Fruit fly (Drosophila melanogaster) whole organism, embryonic: ENCODE measurements around the gene Sf3b3.

Experiments
- Awh ChIP-seq: fragments of 200-800 bp; sonication (Bioruptor generic); IDR thresholded peaks from 2 replicates; pipeline ENCODE4, ENCODE4 v1.3.6; 2022; ENCODE audit warnings: missing biosample characterization, missing genetic modification characterization
- CG10209 ChIP-seq: fragments of 200-800 bp; sonication (Bioruptor generic); optimal IDR thresholded peaks from 3 replicates; lab custom pipeline; 2017; ENCODE audit warnings: missing biosample characterization, mild to moderate bottlenecking, missing genetic modification characterization, missing genetic modification reagents
- CG10654 ChIP-seq: fragments of 200-800 bp; sonication (Bioruptor generic); optimal IDR thresholded peaks from 2 replicates; lab custom pipeline; 2016; ENCODE audit warnings: missing biosample characterization, missing genetic modification characterization
- CG12769 ChIP-seq: fragments of 200-800 bp; sonication (Bioruptor generic); optimal IDR thresholded peaks from 2 replicates; lab custom pipeline; 2019; ENCODE audit warnings: missing biosample characterization, mild to moderate bottlenecking, missing genetic modification characterization, moderate library complexity
- CG13424 ChIP-seq: fragments of 200-800 bp; sonication (Bioruptor generic); optimal IDR thresholded peaks from 2 replicates; lab custom pipeline; 2019; ENCODE audit warnings: missing biosample characterization, mild to moderate bottlenecking, missing genetic modification characterization, moderate library complexity
- CG17328 ChIP-seq: fragments of 200-800 bp; sonication (Bioruptor generic); IDR thresholded peaks from 2 replicates; pipeline ENCODE4 v1.3.6; 2022; ENCODE audit warnings: missing biosample characterization, missing genetic modification characterization
- CG17612 ChIP-seq: fragments of 200-800 bp; sonication (Bioruptor generic); IDR thresholded peaks from 2 replicates; pipeline ENCODE4 v1.3.6; 2022; ENCODE audit warnings: missing biosample characterization, missing genetic modification characterization
- CG17829 ChIP-seq: fragments of 200-800 bp; optimal IDR thresholded peaks from 2 replicates; lab custom pipeline; 2019; ENCODE audit warnings: missing biosample characterization, mild to moderate bottlenecking, missing genetic modification characterization, moderate library complexity
- CG31441 ChIP-seq: fragments of 200-800 bp; sonication (Bioruptor generic); IDR thresholded peaks from 2 replicates; pipeline ENCODE4 v1.3.6; 2022; ENCODE audit warnings: missing biosample characterization, missing genetic modification characterization
- CG33557 ChIP-seq: fragments of 200-800 bp; sonication (Bioruptor generic); optimal IDR thresholded peaks from 2 replicates; lab custom pipeline; 2019; ENCODE audit warnings: missing biosample characterization, mild to moderate bottlenecking, missing genetic modification characterization, moderate library complexity
- CG34422 ChIP-seq: fragments of 200-800 bp; sonication (Bioruptor generic); IDR thresholded peaks from 3 replicates; pipeline ENCODE4 v1.3.6; 2022; ENCODE audit warnings: missing biosample characterization, missing genetic modification characterization
- CG3847 ChIP-seq: fragments of 200-800 bp; sonication (Bioruptor generic); IDR thresholded peaks from 2 replicates; pipeline ENCODE4 v1.3.6; 2022; ENCODE audit warnings: missing biosample characterization, missing genetic modification characterization
- CG4854 ChIP-seq: fragments of 200-800 bp; sonication (Bioruptor generic); optimal IDR thresholded peaks from 2 replicates; lab custom pipeline; 2016; ENCODE audit warnings: missing biosample characterization, missing genetic modification characterization, inconsistent platforms
- CG6254 ChIP-seq: fragments of 200-800 bp; sonication (Bioruptor generic); optimal IDR thresholded peaks from 3 replicates; lab custom pipeline; 2017; ENCODE audit warnings: mild to moderate bottlenecking, missing biosample characterization, missing genetic modification reagents, missing genetic modification characterization
- CG7839 ChIP-seq: fragments of 200-800 bp; sonication (Bioruptor generic); optimal IDR thresholded peaks from 3 replicates; lab custom pipeline; 2018; ENCODE audit warnings: missing biosample characterization, mild to moderate bottlenecking, missing genetic modification characterization, moderate library complexity
- CG8924 ChIP-seq: fragments of 200-800 bp; optimal IDR thresholded peaks from 3 replicates; lab custom pipeline; 2019; ENCODE audit warnings: missing biosample characterization, mild to moderate bottlenecking, missing genetic modification characterization, moderate library complexity
- Doc3 ChIP-seq: fragments of 200-800 bp; sonication (Bioruptor generic); IDR thresholded peaks from 3 replicates; pipeline ENCODE4 v1.3.6; 2022; ENCODE audit warnings: missing biosample characterization, missing genetic modification characterization; ENCODE audit not compliant: partially characterized antibody
- E2f1 ChIP-seq: fragments of 200-800 bp; sonication (Bioruptor generic); IDR thresholded peaks from 2 replicates; pipeline ENCODE4 v1.3.6; 2022; ENCODE audit warnings: missing biosample characterization, missing genetic modification characterization
- Fer2 ChIP-seq: fragments of 200-800 bp; sonication (Bioruptor generic); optimal IDR thresholded peaks from 2 replicates; lab custom pipeline; 2018; ENCODE audit warnings: missing biosample characterization, mild to moderate bottlenecking, missing genetic modification characterization, moderate library complexity
- Med ChIP-seq: fragments of 200-800 bp; sonication (Bioruptor generic); peaks from one replicate; lab custom pipeline; 2016; ENCODE audit warnings: missing biosample characterization, missing genetic modification characterization, mild to moderate bottlenecking, inconsistent platforms, moderate library complexity
- Mrtf ChIP-seq: fragments of 200-800 bp; sonication (Bioruptor generic); IDR thresholded peaks from 3 replicates; pipeline ENCODE4 v1.3.6; 2022; ENCODE audit warnings: missing biosample characterization, missing genetic modification characterization
- Ssrp ChIP-seq: fragments of 200-800 bp; sonication (Bioruptor generic); optimal IDR thresholded peaks from 2 replicates; lab custom pipeline; 2018; ENCODE audit warnings: missing biosample characterization, mild to moderate bottlenecking, missing genetic modification characterization, moderate library complexity
- Usf ChIP-seq: fragments of 200-800 bp; sonication (Bioruptor generic); optimal IDR thresholded peaks from 2 replicates; lab custom pipeline; 2017; ENCODE audit warnings: missing genotype, missing biosample characterization, missing genetic modification characterization
- ap ChIP-seq: fragments of 200-800 bp; sonication (Bioruptor generic); IDR thresholded peaks from 2 replicates; pipeline ENCODE4 v1.3.6; 2022; ENCODE audit warnings: missing biosample characterization, missing genetic modification characterization
- ase ChIP-seq: fragments of 200-800 bp; sonication (Bioruptor generic); IDR thresholded peaks from 3 replicates; pipeline ENCODE4 v1.3.6; 2022; ENCODE audit warnings: missing biosample characterization, missing genetic modification characterization
- bcd ChIP-seq: fragments of 200-800 bp; sonication (Bioruptor generic); optimal IDR thresholded peaks from 2 replicates; lab custom pipeline; 2017; ENCODE audit warnings: missing biosample characterization, mild to moderate bottlenecking, missing genetic modification characterization
- chinmo ChIP-seq: fragments of 200-800 bp; sonication (Bioruptor generic); IDR thresholded peaks from 4 replicates; pipeline ENCODE4 v1.3.6; 2022; ENCODE audit warnings: missing biosample characterization, missing genetic modification characterization; ENCODE audit not compliant: partially characterized antibody
- ci ChIP-seq: fragments of 200-800 bp; sonication (Bioruptor generic); IDR thresholded peaks from 3 replicates; pipeline ENCODE4 v1.3.6; 2022; ENCODE audit warnings: missing biosample characterization, missing genetic modification characterization
- crc ChIP-seq: fragments of 200-800 bp; sonication (Bioruptor generic); optimal IDR thresholded peaks from 2 replicates; lab custom pipeline; 2016; ENCODE audit warnings: missing biosample characterization, missing genetic modification characterization
- dmrt99B ChIP-seq: fragments of 200-800 bp; sonication (Bioruptor generic); optimal IDR thresholded peaks from 2 replicates; lab custom pipeline; 2018; ENCODE audit warnings: missing biosample characterization, mild to moderate bottlenecking, missing genetic modification characterization, moderate library complexity
- emc ChIP-seq: fragments of 200-800 bp; sonication (Bioruptor generic); optimal IDR thresholded peaks from 2 replicates; lab custom pipeline; 2016; ENCODE audit warnings: missing biosample characterization, missing genetic modification characterization
- fd96Cb ChIP-seq: fragments of 200-800 bp; sonication (Bioruptor generic); optimal IDR thresholded peaks from 2 replicates; lab custom pipeline; 2018; ENCODE audit warnings: missing biosample characterization, mild to moderate bottlenecking, missing genetic modification characterization, moderate library complexity
- grau ChIP-seq: fragments of 200-800 bp; optimal IDR thresholded peaks from 3 replicates; lab custom pipeline; 2019; ENCODE audit warnings: missing biosample characterization, mild to moderate bottlenecking, missing genetic modification characterization, moderate library complexity
- lab ChIP-seq: fragments of 200-800 bp; sonication (Bioruptor generic); optimal IDR thresholded peaks from 3 replicates; lab custom pipeline; 2017; ENCODE audit warnings: missing biosample characterization, missing genetic modification characterization, mild to moderate bottlenecking, moderate library complexity, missing genetic modification reagents
- lilli ChIP-seq: fragments of 200-800 bp; sonication (Bioruptor generic); optimal IDR thresholded peaks from 3 replicates; lab custom pipeline; 2016; ENCODE audit warnings: missing biosample characterization, missing genetic modification characterization
- mam ChIP-seq: fragments of 200-800 bp; sonication (Bioruptor generic); optimal IDR thresholded peaks from 3 replicates; lab custom pipeline; 2016; ENCODE audit warnings: missing biosample characterization, missing genetic modification characterization
- otp ChIP-seq: fragments of 200-800 bp; sonication (Bioruptor generic); IDR thresholded peaks from 3 replicates; pipeline ENCODE4, ENCODE4 v1.3.6; 2022; ENCODE audit warnings: missing biosample characterization, missing genetic modification characterization
- pan ChIP-seq, 4 experiments: fragments of >200 bp in 3 of 4; fragments of 200-800 bp in 1 of 4; sonication (Bioruptor generic) in 1 of 4; optimal IDR thresholded peaks in 3 of 4; IDR thresholded peaks in 1 of 4; 2 replicates each; pipeline versions ENCODE4 v1.3.6 to Lab custom; 2017 to 2022; ENCODE audit warnings: missing biosample characterization in 2 of 4, missing genetic modification characterization in 2 of 4, mixed read lengths in 1 of 4
- pho ChIP-seq: fragments of 200-800 bp; sonication (Bioruptor generic); optimal IDR thresholded peaks from 2 replicates; lab custom pipeline; 2016; ENCODE audit warnings: missing biosample characterization, missing genetic modification characterization
- pnt ChIP-seq: fragments of 200-800 bp; sonication (Bioruptor generic); optimal IDR thresholded peaks from 3 replicates; lab custom pipeline; 2016; ENCODE audit warnings: missing biosample characterization, missing genetic modification characterization
- pros ChIP-seq: fragments of 200-800 bp; sonication (Bioruptor generic); optimal IDR thresholded peaks from 3 replicates; lab custom pipeline; 2019; ENCODE audit warnings: missing biosample characterization, mild to moderate bottlenecking, missing genetic modification characterization, moderate library complexity
- pzg ChIP-seq: fragments of 200-800 bp; sonication (Bioruptor generic); optimal IDR thresholded peaks from 3 replicates; lab custom pipeline; 2018; ENCODE audit warnings: missing biosample characterization, mild to moderate bottlenecking, missing genetic modification characterization, moderate library complexity
- ro ChIP-seq: fragments of 200-800 bp; sonication (Bioruptor generic); IDR thresholded peaks from 2 replicates; pipeline ENCODE4 v1.3.6; 2022; ENCODE audit warnings: missing biosample characterization, missing genetic modification characterization
- sens-2 ChIP-seq: fragments of 200-800 bp; sonication (Bioruptor generic); IDR thresholded peaks from 2 replicates; pipeline ENCODE4 v1.3.6; 2022; ENCODE audit warnings: missing biosample characterization, missing genetic modification characterization
- seq ChIP-seq: fragments of 200-800 bp; sonication (Bioruptor generic); IDR thresholded peaks from 2 replicates; pipeline ENCODE4 v1.3.6; 2022; ENCODE audit warnings: missing biosample characterization, missing genetic modification characterization
- slbo ChIP-seq: fragments of 200-800 bp; sonication (Bioruptor generic); IDR thresholded peaks from 2 replicates; pipeline ENCODE4 v1.3.6; 2022; ENCODE audit warnings: missing biosample characterization, missing genetic modification characterization
- sna ChIP-seq: fragments of 200-800 bp; sonication (Bioruptor generic); IDR thresholded peaks from 2 replicates; pipeline ENCODE4 v1.3.6; 2022; ENCODE audit warnings: missing biosample characterization, missing genetic modification characterization; ENCODE audit not compliant: partially characterized antibody
- toy ChIP-seq: fragments of 200-800 bp; sonication (Bioruptor generic); IDR thresholded peaks from 2 replicates; pipeline ENCODE4 v1.3.6; 2022; ENCODE audit warnings: missing biosample characterization, missing genetic modification characterization
- trh ChIP-seq: fragments of 200-800 bp; sonication (Bioruptor generic); optimal IDR thresholded peaks from 2 replicates; lab custom pipeline; 2016; ENCODE audit warnings: missing biosample characterization, missing genetic modification characterization
- tx ChIP-seq: fragments of 200-800 bp; sonication (Bioruptor generic); optimal IDR thresholded peaks from 2 replicates; lab custom pipeline; 2016; ENCODE audit warnings: missing biosample characterization, missing genetic modification characterization
- vvl ChIP-seq: fragments of 200-800 bp; sonication (Bioruptor generic); IDR thresholded peaks from 2 replicates; pipeline ENCODE4 v1.3.6; 2022; ENCODE audit warnings: missing biosample characterization, missing genetic modification characterization

Gene Sf3b3

dm6 chr3L:778977-779376 lies 54.2 kb downstream of the Sf3b3 start (continued):
- TF ChIP-seq ci (GFP tag; lab: Robert Waterston, UW) (peak; percentile 67; the same call in 1 of the 3 replicates), CG12769 (tag; lab: Kevin White, UChicago) (peak; percentile 52), lilli (peak; percentile 41), pnt (no peak), CG7839 (no peak), CG17612 (GFP tag; lab: Robert Waterston, UW) (no peak), lab (GFP tag; lab: Kevin White, UChicago) (peak; percentile 36), mam (GFP tag; lab: Kevin White, UChicago) (peak; percentile 9), seq (GFP tag; lab: Robert Waterston, UW) (no peak), CG34422 (GFP tag; lab: Robert Waterston, UW) (peak; percentile 13; the same call in 1 of the 3 replicates), vvl (GFP tag; lab: Robert Waterston, UW) (peak; percentile 29; the same call in 1 of the 2 replicates), tx (GFP tag; lab: Kevin White, UChicago) (no peak), CG4854 (GFP tag; lab: Kevin White, UChicago) (no peak), fd96Cb (tag; lab: Kevin White, UChicago) (no peak), ro (GFP tag; lab: Robert Waterston, UW) (no peak), CG3847 (GFP tag; lab: Robert Waterston, UW) (no peak), pho (GFP tag; lab: Kevin White, UChicago) (no peak), CG17328 (GFP tag; lab: Robert Waterston, UW) (0 out of 2 replicates have a peak, but pooled peaks have one; percentile 36), pzg (GFP tag; lab: Kevin White, UChicago) (no peak), pros (GFP tag; lab: Kevin White, UChicago) (no peak), slbo (GFP tag; lab: Robert Waterston, UW) (peak; percentile 48), CG17829 (no peak), sna (no peak), Awh (GFP tag; lab: Robert Waterston, UW) (peak; percentile 45; the same call in 1 of the 2 replicates), Usf (no peak), sens-2 (GFP tag; lab: Robert Waterston, UW) (no peak), pan (optimal IDR thresholded peaks at IDR 0.05; lab: Kevin White, UChicago) (no peak), pan (GFP tag; optimal IDR thresholded peaks at IDR 0.05 in 1 of 2, IDR thresholded peaks at IDR 0.05 in 1 of 2) (peak in 1 of 2 experiments; percentile 39), CG8924 (tag; lab: Kevin White, UChicago) (no peak), otp (GFP tag; lab: Robert Waterston, UW) (no peak), Doc3 (GFP tag; lab: Robert Waterston, UW) (no peak), emc (no peak), dmrt99B (tag; lab: Kevin White, UChicago) (peak; percentile 4), CG10654 (GFP tag; lab: Kevin White, UChicago) (no peak), CG31441 (GFP tag; lab: Robert Waterston, UW) (no peak), chinmo (GFP tag; lab: Robert Waterston, UW) (0 out of 4 replicates have a peak, but pooled peaks have one; percentile 3), CG10209 (peak; percentile 31), crc (GFP tag; lab: Kevin White, UChicago) (no peak), ap (GFP tag; lab: Robert Waterston, UW) (peak; percentile 53; the same call in 1 of the 2 replicates), E2f1 (GFP tag; lab: Robert Waterston, UW) (no peak), Med (GFP tag; lab: Kevin White, UChicago) (peak; percentile 32), grau (no peak), Fer2 (tag; lab: Kevin White, UChicago) (no peak), CG33557 (GFP tag; lab: Kevin White, UChicago) (no peak), toy (GFP tag; lab: Robert Waterston, UW) (no peak), ase (GFP tag; lab: Robert Waterston, UW) (0 out of 3 replicates have a peak, but pooled peaks have one; percentile 27), CG6254 (no peak), Mrtf (GFP tag; lab: Robert Waterston, UW) (no peak), bcd (peak; percentile 21), trh (GFP tag; lab: Kevin White, UChicago) (no peak), CG13424 (tag; lab: Kevin White, UChicago) (peak; percentile 33), Ssrp (no peak)
